Worm (Caenorhabditis elegans) whole organism, L2 larva: ENCODE data around the gene C06C3.4.

Source experiments
- C34F6.9 ChIP-seq: fragments of 150-350 bp; optimal IDR thresholded peaks from 2 replicates; lab custom pipeline; 2014; ENCODE audit warnings: missing biosample characterization, missing genetic modification characterization
- F13H6.1 ChIP-seq: sonication (generic microtip); optimal IDR thresholded peaks from 2 replicates; lab custom pipeline; 2016; ENCODE audit warnings: missing genetic modification characterization, missing compliant biosample characterization
- R02D3.7 ChIP-seq: fragments of 150-350 bp; optimal IDR thresholded peaks from 2 replicates; lab custom pipeline; 2014; ENCODE audit warnings: missing biosample characterization, missing genetic modification characterization
- Y55F3AM.14 ChIP-seq: fragments of 200-800 bp; sonication (Bioruptor generic); optimal IDR thresholded peaks from 2 replicates; lab custom pipeline; 2018; ENCODE audit warnings: mild to moderate bottlenecking, missing genetic modification characterization, missing compliant biosample characterization
- ZK546.5 ChIP-seq: sonication (generic microtip); optimal IDR thresholded peaks from 2 replicates; lab custom pipeline; 2017; ENCODE audit warnings: missing biosample characterization, missing genetic modification characterization
- alr-1 ChIP-seq: fragments of 150-350 bp; optimal IDR thresholded peaks from 2 replicates; lab custom pipeline; 2014; ENCODE audit warnings: missing biosample characterization, missing genetic modification characterization
- blmp-1 ChIP-seq: sonication (generic microtip); optimal IDR thresholded peaks from 2 replicates; lab custom pipeline; 2017; ENCODE audit warnings: missing genetic modification characterization, mild to moderate bottlenecking, missing compliant biosample characterization, antibody characterized with exemption, moderate library complexity; ENCODE audit not compliant: insufficient read depth
- ceh-16 ChIP-seq: fragments of 150-350 bp; optimal IDR thresholded peaks from 2 replicates; lab custom pipeline; 2014; ENCODE audit warnings: missing biosample characterization, missing genetic modification characterization
- crh-2 ChIP-seq: sonication (generic microtip); optimal IDR thresholded peaks from 2 replicates; lab custom pipeline; 2017; ENCODE audit warnings: missing biosample characterization, missing genetic modification characterization
- dmd-4 ChIP-seq: sonication (generic microtip); optimal IDR thresholded peaks from 2 replicates; lab custom pipeline; 2017; ENCODE audit warnings: missing biosample characterization, missing genetic modification characterization
- egl-27 ChIP-seq: sonication (generic microtip); optimal IDR thresholded peaks from 3 replicates; lab custom pipeline; 2017; ENCODE audit warnings: missing biosample characterization, missing genetic modification reagents, missing genetic modification characterization
- elt-1 ChIP-seq: fragments of 150-350 bp; optimal IDR thresholded peaks from 2 replicates; lab custom pipeline; 2014; ENCODE audit warnings: missing biosample characterization, missing genetic modification characterization
- elt-3 ChIP-seq: sonication (generic microtip); optimal IDR thresholded peaks from 2 replicates; lab custom pipeline; 2017; ENCODE audit warnings: missing biosample characterization, missing genetic modification characterization
- fos-1 ChIP-seq: fragments of 150-350 bp; optimal IDR thresholded peaks from 2 replicates; lab custom pipeline; 2014; ENCODE audit warnings: missing biosample characterization, missing genetic modification characterization
- lin-11 ChIP-seq: fragments of 150-350 bp; sonication (generic microtip); optimal IDR thresholded peaks from 2 replicates; lab custom pipeline; 2014; ENCODE audit warnings: missing biosample characterization, missing genetic modification characterization, inconsistent platforms, mixed read lengths
- lin-13 ChIP-seq: fragments of 150-350 bp; optimal IDR thresholded peaks from 2 replicates; lab custom pipeline; 2014; ENCODE audit warnings: missing biosample characterization, missing genetic modification reagents, missing genetic modification characterization
- lin-39 ChIP-seq: fragments of 150-350 bp; optimal IDR thresholded peaks from 2 replicates; lab custom pipeline; 2014; ENCODE audit warnings: missing biosample characterization, missing genetic modification reagents, missing genetic modification characterization
- mbf-1 ChIP-seq: sonication (generic microtip); optimal IDR thresholded peaks from 2 replicates; lab custom pipeline; 2017; ENCODE audit warnings: missing biosample characterization, missing genetic modification characterization
- mdl-1 ChIP-seq, 2 experiments: fragments of 150-350 bp in 1 of 2; sonication (generic microtip) in 1 of 2; optimal IDR thresholded peaks; 2 replicates each; lab custom pipeline; 2017; ENCODE audit warnings: missing biosample characterization in 2 of 2, missing genetic modification characterization in 2 of 2
- nhr-10 ChIP-seq: sonication (generic microtip); optimal IDR thresholded peaks from 2 replicates; lab custom pipeline; 2017; ENCODE audit warnings: missing biosample characterization, missing genetic modification characterization
- nhr-11 ChIP-seq: fragments of 150-350 bp; optimal IDR thresholded peaks from 2 replicates; lab custom pipeline; 2014; ENCODE audit warnings: missing biosample characterization, missing genetic modification characterization
- nhr-12 ChIP-seq: fragments of 150-350 bp; optimal IDR thresholded peaks from 2 replicates; lab custom pipeline; 2014; ENCODE audit warnings: missing biosample characterization, missing genetic modification characterization
- nhr-129 ChIP-seq: fragments of 150-350 bp; optimal IDR thresholded peaks from 2 replicates; lab custom pipeline; 2014; ENCODE audit warnings: missing biosample characterization, missing genetic modification characterization
- nhr-23 ChIP-seq: fragments of 150-350 bp; optimal IDR thresholded peaks from 2 replicates; lab custom pipeline; 2014; ENCODE audit warnings: missing biosample characterization, missing genetic modification reagents, missing genetic modification characterization
- nhr-237 ChIP-seq: fragments of 150-350 bp; optimal IDR thresholded peaks from 2 replicates; lab custom pipeline; 2014; ENCODE audit warnings: missing biosample characterization, missing genetic modification characterization
- nhr-6 ChIP-seq: fragments of 150-350 bp; optimal IDR thresholded peaks from 2 replicates; lab custom pipeline; 2014; ENCODE audit warnings: missing biosample characterization, missing genetic modification characterization
- peb-1 ChIP-seq: fragments of 150-350 bp; optimal IDR thresholded peaks from 2 replicates; lab custom pipeline; 2014; ENCODE audit warnings: missing biosample characterization, missing genetic modification characterization
- sem-4 ChIP-seq: fragments of 150-350 bp; optimal IDR thresholded peaks from 2 replicates; lab custom pipeline; 2014; ENCODE audit warnings: missing biosample characterization, missing genetic modification reagents, missing genetic modification characterization
- skn-1 ChIP-seq: sonication (generic microtip); optimal IDR thresholded peaks from 2 replicates; lab custom pipeline; 2017; ENCODE audit warnings: missing biosample characterization, missing genetic modification characterization
- sma-3 ChIP-seq: sonication (generic microtip); optimal IDR thresholded peaks from 2 replicates; lab custom pipeline; 2016; ENCODE audit warnings: missing genetic modification reagents, missing genetic modification characterization, missing compliant biosample characterization
- sma-9 ChIP-seq, 2 experiments: fragments of 150-350 bp in 1 of 2; sonication (generic microtip) in 1 of 2; optimal IDR thresholded peaks; 2 replicates each; lab custom pipeline; 2014 to 2016; ENCODE audit warnings: missing genetic modification characterization in 2 of 2, mild to moderate bottlenecking in 1 of 2, missing biosample characterization in 1 of 2, missing compliant biosample characterization in 1 of 2, missing genetic modification reagents in 1 of 2, moderate library complexity in 1 of 2
- snpc-4 ChIP-seq: fragments of 150-350 bp; optimal IDR thresholded peaks from 2 replicates; lab custom pipeline; 2014; ENCODE audit warnings: missing biosample characterization, missing genetic modification characterization
- unc-55 ChIP-seq: fragments of 150-350 bp; sonication (generic microtip); optimal IDR thresholded peaks from 3 replicates; lab custom pipeline; 2014; ENCODE audit warnings: missing biosample characterization, missing genetic modification reagents, missing genetic modification characterization
- unc-62 ChIP-seq: fragments of 150-350 bp; optimal IDR thresholded peaks from 2 replicates; lab custom pipeline; 2014; ENCODE audit warnings: missing biosample characterization, missing genetic modification reagents, missing genetic modification characterization
- zag-1 ChIP-seq: fragments of 150-350 bp; optimal IDR thresholded peaks from 2 replicates; lab custom pipeline; 2014; ENCODE audit warnings: missing biosample characterization, missing genetic modification characterization
- ztf-1 ChIP-seq: fragments of 200-800 bp; sonication (Bioruptor generic); conservative IDR thresholded peaks from 2 replicates; pipeline ENCODE4 v1.3.6; 2022; ENCODE audit warnings: missing genetic modification characterization, missing compliant biosample characterization
- ztf-11 ChIP-seq: sonication (generic microtip); optimal IDR thresholded peaks from 2 replicates; lab custom pipeline; 2017; ENCODE audit warnings: missing biosample characterization, missing genetic modification characterization

C06C3.4 gene

DNA sequence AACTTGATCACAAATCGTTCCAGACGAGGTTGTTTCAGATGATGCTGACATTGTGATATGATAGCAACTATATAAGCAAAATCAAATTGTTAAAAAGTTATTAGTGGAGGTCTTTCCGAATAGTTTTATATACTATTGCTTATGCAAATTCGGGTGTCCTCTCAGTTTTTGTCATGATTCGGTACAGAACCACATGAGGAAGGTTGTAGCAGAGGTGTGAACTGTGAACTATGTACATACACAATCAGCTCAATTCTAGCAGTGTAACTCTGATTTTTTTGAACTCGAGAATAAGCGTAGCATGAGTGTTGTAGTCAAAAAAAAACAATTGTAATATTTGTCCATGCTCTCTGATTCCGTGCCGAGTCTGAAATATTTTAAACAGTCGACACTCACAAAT is 30.0 kb downstream of the C06C3.4 start, which contains the start of gene Y51B9A.6:
Gene Y51B9A.6, minus strand, starts transcription at position 101 of the 400 bp plus-strand sequence.
- TF ChIP-seq mbf-1 (tag; lab: Kevin White, UChicago) (no peak), ztf-1 (GFP tag; lab: Robert Waterston, UW) (no peak), zag-1 (tag; lab: Kevin White, UChicago) (no peak), skn-1 (no peak), elt-1 (tag; lab: Kevin White, UChicago) (no peak), lin-39 (tag; lab: Kevin White, UChicago) (no peak), dmd-4 (tag; lab: Kevin White, UChicago) (no peak), unc-62 (no peak), elt-3 (tag; lab: Kevin White, UChicago) (no peak), ceh-16 (tag; lab: Kevin White, UChicago) (no peak)

ce11 chrII:9403846-9404245 is 30.8 kb downstream of the C06C3.4 start, which contains the start of gene Y51B9A.5:
Y51B9A.5 (plus strand) TSS chrII:9404146.
- TF ChIP-seq nhr-23 (tag; lab: Kevin White, UChicago) (no peak), crh-2 (tag; lab: Kevin White, UChicago) (no peak), zag-1 (tag; lab: Kevin White, UChicago) (no peak), Y55F3AM.14 (no peak), nhr-6 (tag; lab: Kevin White, UChicago) (no peak), sma-9 (GFP tag; optimal IDR thresholded peaks at IDR 0.05; lab: Kevin White, UChicago) (no peak), sma-9 (tag; optimal IDR thresholded peaks at IDR 0.05; lab: Kevin White, UChicago) (no peak), blmp-1 (tag; lab: Kevin White, UChicago) (no peak), peb-1 (tag; lab: Kevin White, UChicago) (no peak), mbf-1 (tag; lab: Kevin White, UChicago) (no peak), elt-3 (tag; lab: Kevin White, UChicago) (no peak), F13H6.1 (tag; lab: Kevin White, UChicago) (no peak), ZK546.5 (tag; lab: Kevin White, UChicago) (no peak), nhr-237 (tag; lab: Kevin White, UChicago) (no peak), lin-11 (tag; lab: Kevin White, UChicago) (no peak), alr-1 (tag; lab: Kevin White, UChicago) (no peak), unc-55 (GFP tag; lab: Kevin White, UChicago) (no peak), sem-4 (tag; lab: Kevin White, UChicago) (no peak), ztf-11 (tag; lab: Kevin White, UChicago) (no peak)

DNA sequence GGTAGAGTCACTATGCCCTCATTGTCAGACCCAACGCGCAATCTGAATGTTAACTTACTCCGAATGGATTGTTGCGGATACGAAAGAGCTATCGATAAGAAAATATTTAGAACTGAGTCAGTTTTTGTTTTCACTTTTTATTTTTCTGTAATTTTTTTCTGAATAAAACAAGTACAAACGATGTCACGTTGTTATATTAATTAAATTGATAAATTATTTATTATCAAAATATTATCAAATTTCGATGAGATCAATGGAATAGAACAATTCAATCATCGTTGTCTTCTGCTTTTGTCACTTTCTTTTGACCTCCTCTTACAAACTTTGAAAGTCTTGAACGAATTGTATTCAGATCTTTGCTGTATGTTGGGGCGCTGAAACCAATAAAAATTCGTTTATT is 33.9 kb downstream of the C06C3.4 start, which contains the start of gene mpz-6:
Gene mpz-6, minus strand, starts transcription at position 101 of the 400 bp plus-strand sequence.
- TF ChIP-seq R02D3.7 (tag; lab: Kevin White, UChicago) (no peak), F13H6.1 (tag; lab: Kevin White, UChicago) (no peak), nhr-129 (tag; lab: Kevin White, UChicago) (no peak), snpc-4 (tag; lab: Kevin White, UChicago) (no peak), nhr-6 (tag; lab: Kevin White, UChicago) (no peak), ztf-11 (tag; lab: Kevin White, UChicago) (no peak), unc-62 (no peak), lin-39 (tag; lab: Kevin White, UChicago) (no peak)

DNA sequence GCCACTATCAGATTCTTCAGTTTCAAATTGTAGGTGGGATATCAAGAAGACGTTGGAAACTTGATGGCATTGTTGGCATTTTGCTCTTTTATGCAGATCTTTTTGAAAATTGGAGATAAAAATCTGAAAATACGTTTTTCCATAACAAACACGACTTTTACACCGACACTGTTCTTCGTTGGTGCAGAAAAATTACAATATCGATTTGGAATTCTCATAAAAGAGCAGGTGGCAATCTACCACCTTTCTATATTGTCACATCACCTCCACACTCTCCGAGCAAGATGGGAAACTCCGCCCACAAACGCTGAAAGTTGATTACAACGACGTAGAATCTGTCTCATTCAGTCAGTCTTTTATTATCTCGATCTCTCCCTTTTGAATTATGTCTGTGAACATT is 34.4 kb downstream of the C06C3.4 start, which contains the start of gene arrd-2:
Gene arrd-2, plus strand, starts transcription at position 301 of the 400 bp plus-strand sequence.
- TF ChIP-seq alr-1 (tag; lab: Kevin White, UChicago) = no peak
- no peak for TF ChIP-seq nhr-12 (tag; lab: Kevin White, UChicago)
- no peak for TF ChIP-seq mdl-1 (tag; optimal IDR thresholded peaks at IDR 0.05; lab: Kevin White, UChicago)
- no peak for TF ChIP-seq sma-3 (GFP tag; lab: Kevin White, UChicago)
- no peak for TF ChIP-seq elt-3 (tag; lab: Kevin White, UChicago)
- TF ChIP-seq nhr-10 (tag; lab: Kevin White, UChicago) = no peak
- no peak for TF ChIP-seq dmd-4 (tag; lab: Kevin White, UChicago)
- TF ChIP-seq nhr-237 (tag; lab: Kevin White, UChicago) = no peak
- no peak for TF ChIP-seq nhr-11
- TF ChIP-seq fos-1 = no peak
- no peak for TF ChIP-seq unc-62
- no peak for TF ChIP-seq elt-1 (tag; lab: Kevin White, UChicago)
- no peak for TF ChIP-seq nhr-6 (tag; lab: Kevin White, UChicago)
- no peak for TF ChIP-seq ceh-16 (tag; lab: Kevin White, UChicago)
- no peak for TF ChIP-seq lin-13 (GFP tag; lab: Kevin White, UChicago)
- no peak for TF ChIP-seq egl-27
- TF ChIP-seq C34F6.9 = no peak
- TF ChIP-seq, all 48 proteins: peak for 0
